Worm (Caenorhabditis elegans) whole organism, late embryonic: ENCODE measurements around the gene tmc-2.

Experiments
- fax-1 ChIP-seq: sonication (generic microtip); optimal IDR thresholded peaks from 2 replicates; lab custom pipeline; 2016; ENCODE audit warnings: missing genotype, missing genetic modification characterization, missing compliant biosample characterization
- gmeb-2 ChIP-seq: sonication (generic microtip); optimal IDR thresholded peaks from 2 replicates; lab custom pipeline; 2016; ENCODE audit warnings: missing genetic modification characterization, inconsistent platforms, missing compliant biosample characterization
- pha-2 ChIP-seq: sonication (generic microtip); optimal IDR thresholded peaks from 2 replicates; lab custom pipeline; 2017; ENCODE audit warnings: mild to moderate bottlenecking, missing genetic modification characterization, missing compliant biosample characterization
- unc-86 ChIP-seq: sonication (generic microtip); optimal IDR thresholded peaks from 2 replicates; lab custom pipeline; 2016; ENCODE audit warnings: missing genetic modification characterization, missing compliant biosample characterization

ce11 chrX:9274574-9274973 lies 28.9 kb upstream of the tmc-2 start, which contains the start of gene B0416.10:
- no peak for TF ChIP-seq unc-86 (tag; lab: Kevin White, UChicago)
- TF ChIP-seq pha-2, result no peak
- no peak for TF ChIP-seq gmeb-2 (tag; lab: Kevin White, UChicago)
- TF ChIP-seq fax-1 (tag; lab: Kevin White, UChicago), result no peak
